Fruit fly (Drosophila melanogaster) whole organism, embryonic: ENCODE measurements around the gene Atg12.
A peak's percentile ranks its signal among the peaks of the same experiment; 100 is the strongest.

ENCODE experiments used
- Adf1 ChIP-seq: fragments of 200-800 bp; sonication (Bioruptor generic); IDR thresholded peaks from 2 replicates; pipeline ENCODE4 v1.3.6; 2022; ENCODE audit warnings: missing biosample characterization, missing genetic modification characterization
- CG10147 ChIP-seq: fragments of 200-800 bp; sonication (Bioruptor generic); optimal IDR thresholded peaks from 2 replicates; lab custom pipeline; 2019; ENCODE audit warnings: missing biosample characterization, mild to moderate bottlenecking, missing genetic modification characterization, moderate library complexity
- CG11093 ChIP-seq: fragments of 200-800 bp; sonication (Bioruptor generic); IDR thresholded peaks from 3 replicates; pipeline ENCODE4 v1.3.6; 2022; ENCODE audit warnings: missing biosample characterization, missing genetic modification characterization
- CG11723 ChIP-seq: fragments of 200-800 bp; sonication (Bioruptor generic); optimal IDR thresholded peaks from 2 replicates; lab custom pipeline; 2017; ENCODE audit warnings: missing biosample characterization, mild to moderate bottlenecking, missing genetic modification characterization
- CG1233 ChIP-seq: fragments of 200-800 bp; sonication (Bioruptor generic); optimal IDR thresholded peaks from 4 replicates; lab custom pipeline; 2018; ENCODE audit warnings: missing biosample characterization, mild to moderate bottlenecking, missing genetic modification characterization
- CG13287 ChIP-seq: fragments of 200-800 bp; sonication (Bioruptor generic); IDR thresholded peaks from 2 replicates; pipeline ENCODE4 v1.3.6; 2022; ENCODE audit warnings: missing biosample characterization, missing genetic modification characterization; ENCODE audit not compliant: partially characterized antibody
- CG15073 ChIP-seq: fragments of 200-800 bp; sonication (Bioruptor generic); optimal IDR thresholded peaks from 2 replicates; lab custom pipeline; 2016; ENCODE audit warnings: missing biosample characterization, missing genetic modification characterization
- CG17612 ChIP-seq: fragments of 200-800 bp; sonication (Bioruptor generic); IDR thresholded peaks from 2 replicates; pipeline ENCODE4 v1.3.6; 2022; ENCODE audit warnings: missing biosample characterization, missing genetic modification characterization
- CG1832 ChIP-seq: fragments of 200-800 bp; sonication (Bioruptor generic); optimal IDR thresholded peaks from 2 replicates; lab custom pipeline; 2017; ENCODE audit warnings: missing biosample characterization, mild to moderate bottlenecking, missing genetic modification characterization, inconsistent platforms
- CG2120 ChIP-seq: fragments of 200-800 bp; sonication (Bioruptor generic); optimal IDR thresholded peaks from 3 replicates; lab custom pipeline; 2016; ENCODE audit warnings: missing biosample characterization, missing genetic modification characterization
- CG32767 ChIP-seq: fragments of 200-800 bp; sonication (Bioruptor generic); IDR thresholded peaks from 2 replicates; pipeline ENCODE4 v1.3.6; 2022; ENCODE audit warnings: missing biosample characterization, missing genetic modification characterization
- CG33213 ChIP-seq: fragments of 200-800 bp; sonication (Bioruptor generic); optimal IDR thresholded peaks from 3 replicates; lab custom pipeline; 2016; ENCODE audit warnings: missing biosample characterization, missing genetic modification characterization
- CG34422 ChIP-seq: fragments of 200-800 bp; sonication (Bioruptor generic); IDR thresholded peaks from 3 replicates; pipeline ENCODE4 v1.3.6; 2022; ENCODE audit warnings: missing biosample characterization, missing genetic modification characterization
- CG3726 ChIP-seq: fragments of 200-800 bp; sonication (Bioruptor generic); IDR thresholded peaks from 3 replicates; pipeline ENCODE4, ENCODE4 v1.3.6; 2022; ENCODE audit warnings: missing biosample characterization, missing genetic modification characterization
- CG4424 ChIP-seq: fragments of 200-800 bp; sonication (Bioruptor generic); optimal IDR thresholded peaks from 3 replicates; lab custom pipeline; 2016; ENCODE audit warnings: missing biosample characterization, missing genetic modification characterization
- CG4617 ChIP-seq: fragments of 200-800 bp; sonication (Bioruptor generic); optimal IDR thresholded peaks from 3 replicates; lab custom pipeline; 2016; ENCODE audit warnings: missing biosample characterization, missing genetic modification characterization, borderline replicate concordance
- CG6854 ChIP-seq: fragments of 200-800 bp; sonication (Bioruptor generic); optimal IDR thresholded peaks from 3 replicates; lab custom pipeline; 2017; ENCODE audit warnings: missing biosample characterization, mild to moderate bottlenecking, missing genetic modification characterization
- CG7839 ChIP-seq: fragments of 200-800 bp; sonication (Bioruptor generic); optimal IDR thresholded peaks from 3 replicates; lab custom pipeline; 2018; ENCODE audit warnings: missing biosample characterization, mild to moderate bottlenecking, missing genetic modification characterization, moderate library complexity
- CG8089 ChIP-seq: fragments of 200-800 bp; sonication (Bioruptor generic); optimal IDR thresholded peaks from 3 replicates; lab custom pipeline; 2016; ENCODE audit warnings: missing biosample characterization, missing genetic modification characterization
- CG9437 ChIP-seq: fragments of 200-800 bp; sonication (Bioruptor generic); optimal IDR thresholded peaks from 2 replicates; lab custom pipeline; 2018; ENCODE audit warnings: missing biosample characterization, mild to moderate bottlenecking, missing genetic modification characterization
- CG9817 ChIP-seq: fragments of 200-800 bp; sonication (Bioruptor generic); optimal IDR thresholded peaks from 2 replicates; lab custom pipeline; 2018; ENCODE audit warnings: missing biosample characterization, mild to moderate bottlenecking, missing genetic modification characterization, moderate library complexity
- Doc3 ChIP-seq: fragments of 200-800 bp; sonication (Bioruptor generic); IDR thresholded peaks from 3 replicates; pipeline ENCODE4 v1.3.6; 2022; ENCODE audit warnings: missing biosample characterization, missing genetic modification characterization; ENCODE audit not compliant: partially characterized antibody
- Elba2 ChIP-seq: fragments of 200-800 bp; sonication (Bioruptor generic); optimal IDR thresholded peaks from 3 replicates; lab custom pipeline; 2016; ENCODE audit warnings: missing biosample characterization, missing genetic modification characterization
- Fer3 ChIP-seq: fragments of 200-800 bp; sonication (Bioruptor generic); optimal IDR thresholded peaks from 2 replicates; lab custom pipeline; 2018; ENCODE audit warnings: missing biosample characterization, mild to moderate bottlenecking, missing genetic modification characterization, moderate library complexity
- GATAe ChIP-seq: fragments of 200-800 bp; sonication (Bioruptor generic); conservative IDR thresholded peaks from 2 replicates; pipeline ENCODE4 v1.3.6; 2022; ENCODE audit warnings: missing biosample characterization, missing genetic modification characterization
- H15 ChIP-seq: fragments of 200-800 bp; sonication (Bioruptor generic); IDR thresholded peaks from 3 replicates; pipeline ENCODE4 v1.3.6; 2022; ENCODE audit warnings: missing biosample characterization, missing genetic modification characterization
- Lhr ChIP-seq: fragments of 200-800 bp; sonication (Bioruptor generic); optimal IDR thresholded peaks from 3 replicates; lab custom pipeline; 2017; ENCODE audit warnings: mild to moderate bottlenecking, missing biosample characterization, missing genetic modification reagents, missing genetic modification characterization
- Lim3 ChIP-seq: fragments of 200-800 bp; sonication (Bioruptor generic); IDR thresholded peaks from 2 replicates; pipeline ENCODE4 v1.3.6; 2022; ENCODE audit warnings: missing biosample characterization, missing genetic modification characterization
- Mad ChIP-seq: fragments of 200-800 bp; sonication (Bioruptor generic); optimal IDR thresholded peaks from 2 replicates; lab custom pipeline; 2016; ENCODE audit warnings: missing biosample characterization, missing genetic modification characterization
- Meics ChIP-seq: fragments of 200-800 bp; sonication (Bioruptor generic); optimal IDR thresholded peaks from 2 replicates; lab custom pipeline; 2017; ENCODE audit warnings: missing biosample characterization, mild to moderate bottlenecking, missing genetic modification characterization
- Myb ChIP-seq: fragments of 200-800 bp; sonication (Bioruptor generic); optimal IDR thresholded peaks from 2 replicates; lab custom pipeline; 2016; ENCODE audit warnings: missing biosample characterization, missing genetic modification characterization
- NfI ChIP-seq: fragments of 200-800 bp; sonication (Bioruptor generic); optimal IDR thresholded peaks from 3 replicates; lab custom pipeline; 2018; ENCODE audit warnings: missing biosample characterization, mild to moderate bottlenecking, missing genetic modification characterization, moderate library complexity
- Oaz ChIP-seq: fragments of 200-800 bp; sonication (Bioruptor generic); IDR thresholded peaks from 2 replicates; pipeline ENCODE4 v1.3.6; 2022; ENCODE audit warnings: missing biosample characterization, missing genetic modification characterization
- Optix ChIP-seq: fragments of 200-800 bp; sonication (Bioruptor generic); IDR thresholded peaks from 3 replicates; pipeline ENCODE4 v1.3.6; 2022; ENCODE audit warnings: missing biosample characterization, missing genetic modification characterization
- Ptx1 ChIP-seq: fragments of 200-800 bp; sonication (Bioruptor generic); IDR thresholded peaks from 2 replicates; pipeline ENCODE4 v1.3.6; 2022; ENCODE audit warnings: missing biosample characterization, missing genetic modification characterization
- Sox102F ChIP-seq: fragments of 200-800 bp; sonication (Bioruptor generic); optimal IDR thresholded peaks from 2 replicates; lab custom pipeline; 2018; ENCODE audit warnings: missing biosample characterization, mild to moderate bottlenecking, missing genetic modification characterization, moderate library complexity
- Sry-δ ChIP-seq: fragments of 200-800 bp; sonication (Bioruptor generic); optimal IDR thresholded peaks from 2 replicates; lab custom pipeline; 2016; ENCODE audit warnings: missing biosample characterization, missing genetic modification characterization
- ase ChIP-seq: fragments of 200-800 bp; sonication (Bioruptor generic); IDR thresholded peaks from 3 replicates; pipeline ENCODE4 v1.3.6; 2022; ENCODE audit warnings: missing biosample characterization, missing genetic modification characterization
- ash1 ChIP-seq: fragments of 200-800 bp; sonication (Bioruptor generic); optimal IDR thresholded peaks from 2 replicates; lab custom pipeline; 2018; ENCODE audit warnings: missing biosample characterization, mild to moderate bottlenecking, missing genetic modification characterization
- bsh ChIP-seq, 2 experiments: fragments of 200-800 bp; sonication (Bioruptor generic); optimal IDR thresholded peaks; 2 replicates each; lab custom pipeline; 2017 to 2018; ENCODE audit warnings: mild to moderate bottlenecking in 2 of 2, missing biosample characterization in 2 of 2, missing genetic modification characterization in 2 of 2, moderate library complexity in 1 of 2
- chif ChIP-seq, 2 experiments: fragments of 200-800 bp; sonication (Bioruptor generic); optimal IDR thresholded peaks; 3 replicates each; lab custom pipeline; 2016; ENCODE audit warnings: missing biosample characterization in 2 of 2, missing genetic modification characterization in 2 of 2
- chm ChIP-seq: fragments of 200-800 bp; sonication (Bioruptor generic); IDR thresholded peaks from 2 replicates; pipeline ENCODE4 v1.3.6; 2022; ENCODE audit warnings: missing biosample characterization, missing genetic modification characterization
- esg ChIP-seq: fragments of 200-800 bp; sonication (Bioruptor generic); conservative IDR thresholded peaks from 2 replicates; pipeline ENCODE4 v1.3.6; 2022; ENCODE audit warnings: missing biosample characterization, missing genetic modification characterization
- gfzf ChIP-seq: fragments of 200-800 bp; sonication (Bioruptor generic); optimal IDR thresholded peaks from 2 replicates; lab custom pipeline; 2016; ENCODE audit warnings: missing biosample characterization, mild to moderate bottlenecking, missing genetic modification characterization, moderate library complexity
- grn ChIP-seq: fragments of 200-800 bp; sonication (Bioruptor generic); optimal IDR thresholded peaks from 3 replicates; lab custom pipeline; 2017; ENCODE audit warnings: missing biosample characterization, missing genetic modification characterization
- hb ChIP-seq: fragments of 200-800 bp; sonication (Bioruptor generic); IDR thresholded peaks from 3 replicates; pipeline ENCODE4 v1.3.6; 2022; ENCODE audit warnings: missing biosample characterization, missing genetic modification characterization; ENCODE audit not compliant: partially characterized antibody
- klu ChIP-seq: fragments of 200-800 bp; sonication (Bioruptor generic); IDR thresholded peaks from 2 replicates; pipeline ENCODE4 v1.3.6; 2022; ENCODE audit warnings: missing biosample characterization, missing genetic modification characterization
- nerfin-1 ChIP-seq: fragments of 200-800 bp; sonication (Bioruptor generic); optimal IDR thresholded peaks from 3 replicates; lab custom pipeline; 2019; ENCODE audit warnings: missing biosample characterization, mild to moderate bottlenecking, missing genetic modification characterization, moderate library complexity
- pzg ChIP-seq: fragments of 200-800 bp; sonication (Bioruptor generic); optimal IDR thresholded peaks from 3 replicates; lab custom pipeline; 2018; ENCODE audit warnings: missing biosample characterization, mild to moderate bottlenecking, missing genetic modification characterization, moderate library complexity
- salm ChIP-seq: fragments of 200-800 bp; sonication (Bioruptor generic); optimal IDR thresholded peaks from 2 replicates; lab custom pipeline; 2018; ENCODE audit warnings: missing biosample characterization, mild to moderate bottlenecking, missing genetic modification characterization
- sima ChIP-seq: fragments of 200-800 bp; sonication (Bioruptor generic); optimal IDR thresholded peaks from 2 replicates; lab custom pipeline; 2016; ENCODE audit warnings: missing biosample characterization, missing genetic modification characterization

Atg12 gene

dm6 chr3L:12119875-12120485, 16.8 kb upstream of the Atg12 start, which contains the start of gene CG11560 (continued):
- no peak for TF ChIP-seq Lhr (GFP tag; lab: Kevin White, UChicago)
- no peak for TF ChIP-seq CG11093 (GFP tag; lab: Robert Waterston, UW)
- no peak for TF ChIP-seq Sox102F (GFP tag; lab: Kevin White, UChicago)
- TF ChIP-seq CG15073 (GFP tag; lab: Kevin White, UChicago) = no peak
- peak; percentile 24 for TF ChIP-seq CG4617 (GFP tag; lab: Kevin White, UChicago)
- peak; percentile 59 for TF ChIP-seq Doc3 (GFP tag; lab: Robert Waterston, UW)
- no peak for TF ChIP-seq H15 (GFP tag; lab: Robert Waterston, UW)
- no peak for TF ChIP-seq CG2120 (GFP tag; lab: Kevin White, UChicago)
- no peak for TF ChIP-seq Fer3 (tag; lab: Kevin White, UChicago)
- TF ChIP-seq klu = no peak
- TF ChIP-seq Sry-δ (GFP tag; lab: Kevin White, UChicago) = peak; percentile 61
- no peak for TF ChIP-seq NfI
- TF ChIP-seq CG13287 (GFP tag; lab: Robert Waterston, UW) = peak; percentile 82
- TF ChIP-seq CG10147 (GFP tag; lab: Kevin White, UChicago) = no peak
- TF ChIP-seq grn (GFP tag; lab: Kevin White, UChicago) = no peak
- no peak for TF ChIP-seq gfzf
- TF ChIP-seq nerfin-1 = no peak
- TF ChIP-seq CG17612 (GFP tag; lab: Robert Waterston, UW) = no peak
- no peak for TF ChIP-seq CG3726
- no peak for TF ChIP-seq Ptx1
- TF ChIP-seq esg = no peak
- no peak for TF ChIP-seq CG1233 (GFP tag; lab: Kevin White, UChicago)
- TF ChIP-seq Myb (GFP tag; lab: Kevin White, UChicago) = no peak
- no peak for TF ChIP-seq CG32767 (GFP tag; lab: Robert Waterston, UW)
- no peak for TF ChIP-seq chm (GFP tag; lab: Robert Waterston, UW)
- TF ChIP-seq CG6854 (GFP tag; lab: Kevin White, UChicago) = no peak
- TF ChIP-seq pzg (GFP tag; lab: Kevin White, UChicago) = peak; percentile 56
- no peak for TF ChIP-seq bsh (GFP tag; optimal IDR thresholded peaks at IDR 0.05; lab: Kevin White, UChicago)
- no peak; the same call in 2 of the 3 replicates for TF ChIP-seq hb (GFP tag; lab: Robert Waterston, UW)
- no peak for TF ChIP-seq CG4424
- no peak for TF ChIP-seq CG1832
- no peak for TF ChIP-seq CG7839
- TF ChIP-seq Lim3 = no peak
- no peak for TF ChIP-seq ash1 (GFP tag; lab: Kevin White, UChicago)
- TF ChIP-seq Meics (GFP tag; lab: Kevin White, UChicago) = no peak
- TF ChIP-seq Mad = no peak
- TF ChIP-seq Elba2 = no peak
- no peak for TF ChIP-seq CG33213 (GFP tag; lab: Kevin White, UChicago)
- no peak for TF ChIP-seq Adf1 (GFP tag; lab: Robert Waterston, UW)
- TF ChIP-seq CG9437 (GFP tag; lab: Kevin White, UChicago) = no peak
- TF ChIP-seq CG34422 (GFP tag; lab: Robert Waterston, UW) = no peak
- no peak for TF ChIP-seq chif (GFP tag; optimal IDR thresholded peaks at IDR 0.05; lab: Kevin White, UChicago)
- TF ChIP-seq GATAe (GFP tag; lab: Robert Waterston, UW) = no peak
- TF ChIP-seq Oaz (GFP tag; lab: Robert Waterston, UW) = no peak
- TF ChIP-seq CG9817 = no peak
- no peak for TF ChIP-seq salm (tag; lab: Kevin White, UChicago)
- no peak for TF ChIP-seq Optix (GFP tag; lab: Robert Waterston, UW)
- TF ChIP-seq CG8089 (GFP tag; lab: Kevin White, UChicago) = no peak
- no peak for TF ChIP-seq ase
- no peak for TF ChIP-seq CG11723 (GFP tag; lab: Kevin White, UChicago)
- no peak for TF ChIP-seq sima (GFP tag; lab: Kevin White, UChicago)
